Fruit fly (Drosophila melanogaster) whole organism, embryonic: ENCODE data around the gene CG32847.

Experiments
- Bgb ChIP-seq: fragments of 200-800 bp; sonication (Bioruptor generic); IDR thresholded peaks from 2 replicates; pipeline ENCODE4 v1.3.6; 2022; ENCODE audit warnings: missing biosample characterization, missing genetic modification characterization; ENCODE audit not compliant: partially characterized antibody
- CG10147 ChIP-seq: fragments of 200-800 bp; sonication (Bioruptor generic); optimal IDR thresholded peaks from 2 replicates; lab custom pipeline; 2019; ENCODE audit warnings: missing biosample characterization, mild to moderate bottlenecking, missing genetic modification characterization, moderate library complexity
- CG1024 ChIP-seq: fragments of 200-800 bp; sonication (Bioruptor generic); IDR thresholded peaks from 2 replicates; pipeline ENCODE4 v1.3.6; 2022; ENCODE audit warnings: missing biosample characterization, missing genetic modification characterization
- CG11247 ChIP-seq: fragments of 200-800 bp; sonication (Bioruptor generic); IDR thresholded peaks from 2 replicates; pipeline ENCODE4 v1.3.6; 2022; ENCODE audit warnings: missing biosample characterization, missing genetic modification characterization
- CG12104 ChIP-seq: fragments of 200-800 bp; sonication (Bioruptor generic); optimal IDR thresholded peaks from 3 replicates; lab custom pipeline; 2016; ENCODE audit warnings: missing biosample characterization, missing genetic modification characterization
- CG13296 ChIP-seq: fragments of 200-800 bp; sonication (Bioruptor generic); optimal IDR thresholded peaks from 3 replicates; lab custom pipeline; 2018; ENCODE audit warnings: missing biosample characterization, mild to moderate bottlenecking, missing genetic modification characterization
- CG15514 ChIP-seq: fragments of 200-800 bp; sonication (Bioruptor generic); optimal IDR thresholded peaks from 3 replicates; lab custom pipeline; 2017; ENCODE audit warnings: missing biosample characterization, missing genetic modification characterization, mild to moderate bottlenecking, moderate library complexity, missing genetic modification reagents
- CG1647 ChIP-seq: fragments of 200-800 bp; sonication (Bioruptor generic); optimal IDR thresholded peaks from 3 replicates; lab custom pipeline; 2016; ENCODE audit warnings: missing biosample characterization, missing genetic modification characterization
- CG17359 ChIP-seq: fragments of 200-800 bp; sonication (Bioruptor generic); optimal IDR thresholded peaks from 3 replicates; lab custom pipeline; 2018; ENCODE audit warnings: missing biosample characterization, mild to moderate bottlenecking, missing genetic modification characterization, moderate library complexity
- CG2129 ChIP-seq: fragments of 200-800 bp; sonication (Bioruptor generic); IDR thresholded peaks from 2 replicates; pipeline ENCODE4 v1.3.6; 2022; ENCODE audit warnings: missing biosample characterization, missing genetic modification characterization; ENCODE audit not compliant: partially characterized antibody
- CG2199 ChIP-seq: fragments of 200-800 bp; sonication (Bioruptor generic); IDR thresholded peaks from 3 replicates; pipeline ENCODE4 v1.3.6; 2022; ENCODE audit warnings: missing biosample characterization, missing genetic modification characterization
- CG31441 ChIP-seq: fragments of 200-800 bp; sonication (Bioruptor generic); IDR thresholded peaks from 2 replicates; pipeline ENCODE4 v1.3.6; 2022; ENCODE audit warnings: missing biosample characterization, missing genetic modification characterization
- CG43689 ChIP-seq: fragments of 200-800 bp; sonication (Bioruptor generic); IDR thresholded peaks from 2 replicates; pipeline ENCODE4 v1.3.6; 2022; ENCODE audit warnings: missing biosample characterization, missing genetic modification characterization
- CG4424 ChIP-seq: fragments of 200-800 bp; sonication (Bioruptor generic); optimal IDR thresholded peaks from 3 replicates; lab custom pipeline; 2016; ENCODE audit warnings: missing biosample characterization, missing genetic modification characterization
- CG4617 ChIP-seq: fragments of 200-800 bp; sonication (Bioruptor generic); optimal IDR thresholded peaks from 3 replicates; lab custom pipeline; 2016; ENCODE audit warnings: missing biosample characterization, missing genetic modification characterization, borderline replicate concordance
- CG6175 ChIP-seq: fragments of 200-800 bp; sonication (Bioruptor generic); IDR thresholded peaks from 3 replicates; pipeline ENCODE4 v1.3.6; 2022; ENCODE audit warnings: missing biosample characterization, missing genetic modification characterization
- CG6791 ChIP-seq: fragments of 200-800 bp; sonication (Bioruptor generic); IDR thresholded peaks from 3 replicates; pipeline ENCODE4 v1.3.6; 2022; ENCODE audit warnings: missing biosample characterization, missing genetic modification characterization; ENCODE audit not compliant: partially characterized antibody
- CG7357 ChIP-seq: fragments of 200-800 bp; sonication (Bioruptor generic); IDR thresholded peaks from 3 replicates; pipeline ENCODE4 v1.3.6; 2022; ENCODE audit warnings: missing biosample characterization, missing genetic modification characterization
- CG7372 ChIP-seq: fragments of 200-800 bp; sonication (Bioruptor generic); IDR thresholded peaks from 2 replicates; pipeline ENCODE4 v1.3.6; 2022; ENCODE audit warnings: missing biosample characterization, missing genetic modification characterization
- CG7556 ChIP-seq: fragments of 200-800 bp; sonication (Bioruptor generic); optimal IDR thresholded peaks from 2 replicates; lab custom pipeline; 2017; ENCODE audit warnings: missing biosample characterization, mild to moderate bottlenecking, missing genetic modification characterization
- CG8359 ChIP-seq: fragments of 200-800 bp; sonication (Bioruptor generic); optimal IDR thresholded peaks from 2 replicates; lab custom pipeline; 2017; ENCODE audit warnings: missing biosample characterization, mild to moderate bottlenecking, missing genetic modification characterization, borderline replicate concordance
- CTCF ChIP-seq: fragments of 200-800 bp; sonication (Bioruptor generic); optimal IDR thresholded peaks from 2 replicates; lab custom pipeline; 2017; ENCODE audit warnings: missing biosample characterization, mild to moderate bottlenecking, missing genetic modification characterization, moderate library complexity
- Fer2 ChIP-seq: fragments of 200-800 bp; sonication (Bioruptor generic); optimal IDR thresholded peaks from 2 replicates; lab custom pipeline; 2018; ENCODE audit warnings: missing biosample characterization, mild to moderate bottlenecking, missing genetic modification characterization, moderate library complexity
- Gug ChIP-seq: fragments of 200-800 bp; sonication (Bioruptor generic); IDR thresholded peaks from 4 replicates; pipeline ENCODE4 v1.3.6; 2022; ENCODE audit warnings: missing biosample characterization, missing genetic modification characterization
- HmgD ChIP-seq: fragments of 200-800 bp; sonication (Bioruptor generic); optimal IDR thresholded peaks from 3 replicates; lab custom pipeline; 2016; ENCODE audit warnings: missing biosample characterization, missing genetic modification characterization
- Hsf ChIP-seq: fragments of 200-800 bp; sonication (Bioruptor generic); optimal IDR thresholded peaks from 3 replicates; lab custom pipeline; 2016; ENCODE audit warnings: missing biosample characterization, missing genetic modification characterization
- Kr ChIP-seq: fragments of 200-800 bp; sonication (Bioruptor generic); optimal IDR thresholded peaks from 2 replicates; lab custom pipeline; 2017; ENCODE audit warnings: missing biosample characterization, mild to moderate bottlenecking, missing genetic modification characterization
- Neu2 ChIP-seq: fragments of 200-800 bp; sonication (Bioruptor generic); optimal IDR thresholded peaks from 3 replicates; lab custom pipeline; 2016; ENCODE audit warnings: missing biosample characterization, missing genetic modification characterization, borderline replicate concordance
- Oli ChIP-seq: fragments of 200-800 bp; sonication (Bioruptor generic); optimal IDR thresholded peaks from 2 replicates; lab custom pipeline; 2018; ENCODE audit warnings: missing biosample characterization, mild to moderate bottlenecking, missing genetic modification characterization, moderate library complexity
- amos ChIP-seq: fragments of 200-800 bp; sonication (Bioruptor generic); IDR thresholded peaks from 2 replicates; pipeline ENCODE4 v1.3.6; 2022; ENCODE audit warnings: missing biosample characterization, missing genetic modification characterization; ENCODE audit not compliant: partially characterized antibody
- ash1 ChIP-seq: fragments of 200-800 bp; sonication (Bioruptor generic); optimal IDR thresholded peaks from 2 replicates; lab custom pipeline; 2018; ENCODE audit warnings: missing biosample characterization, mild to moderate bottlenecking, missing genetic modification characterization
- croc ChIP-seq: fragments of 200-800 bp; sonication (Bioruptor generic); conservative IDR thresholded peaks from 3 replicates; pipeline ENCODE4 v1.3.6; 2022; ENCODE audit warnings: missing biosample characterization, missing genetic modification characterization
- da ChIP-seq: fragments of 200-800 bp; sonication (Bioruptor generic); optimal IDR thresholded peaks from 2 replicates; lab custom pipeline; 2016; ENCODE audit warnings: missing biosample characterization, missing genetic modification characterization
- ems ChIP-seq: fragments of 200-800 bp; sonication (Bioruptor generic); optimal IDR thresholded peaks from 3 replicates; lab custom pipeline; 2016; ENCODE audit warnings: missing biosample characterization, missing genetic modification characterization
- fu2 ChIP-seq: fragments of 200-800 bp; sonication (Bioruptor generic); optimal IDR thresholded peaks from 2 replicates; lab custom pipeline; 2016; ENCODE audit warnings: missing biosample characterization, missing genetic modification characterization
- h ChIP-seq: fragments of >200 bp; optimal IDR thresholded peaks from 2 replicates; lab custom pipeline; 2017
- hb ChIP-seq: fragments of 200-800 bp; sonication (Bioruptor generic); IDR thresholded peaks from 3 replicates; pipeline ENCODE4 v1.3.6; 2022; ENCODE audit warnings: missing biosample characterization, missing genetic modification characterization; ENCODE audit not compliant: partially characterized antibody
- inv ChIP-seq: fragments of 200-800 bp; sonication (Bioruptor generic); IDR thresholded peaks from 2 replicates; pipeline ENCODE4 v1.3.6; 2022; ENCODE audit warnings: missing biosample characterization, missing genetic modification characterization; ENCODE audit not compliant: partially characterized antibody
- lab ChIP-seq: fragments of 200-800 bp; sonication (Bioruptor generic); optimal IDR thresholded peaks from 3 replicates; lab custom pipeline; 2017; ENCODE audit warnings: missing biosample characterization, missing genetic modification characterization, mild to moderate bottlenecking, moderate library complexity, missing genetic modification reagents
- lilli ChIP-seq: fragments of 200-800 bp; sonication (Bioruptor generic); optimal IDR thresholded peaks from 3 replicates; lab custom pipeline; 2016; ENCODE audit warnings: missing biosample characterization, missing genetic modification characterization
- mirr ChIP-seq: fragments of 200-800 bp; sonication (Bioruptor generic); optimal IDR thresholded peaks from 3 replicates; lab custom pipeline; 2018; ENCODE audit warnings: missing biosample characterization, mild to moderate bottlenecking, missing genetic modification characterization
- oc ChIP-seq: fragments of 200-800 bp; sonication (Bioruptor generic); optimal IDR thresholded peaks from 2 replicates; lab custom pipeline; 2018; ENCODE audit warnings: missing biosample characterization, mild to moderate bottlenecking, missing genetic modification characterization, moderate library complexity
- onecut ChIP-seq: fragments of 200-800 bp; sonication (Bioruptor generic); IDR thresholded peaks from 2 replicates; pipeline ENCODE4 v1.3.6; 2022; ENCODE audit warnings: missing biosample characterization, missing genetic modification characterization
- sisA ChIP-seq: fragments of 200-800 bp; sonication (Bioruptor generic); IDR thresholded peaks from 2 replicates; pipeline ENCODE4 v1.3.6; 2022; ENCODE audit warnings: missing biosample characterization, missing genetic modification characterization
- sob ChIP-seq: fragments of 200-800 bp; sonication (Bioruptor generic); IDR thresholded peaks from 2 replicates; pipeline ENCODE4 v1.3.6; 2022; ENCODE audit warnings: missing biosample characterization, missing genetic modification characterization
- sug ChIP-seq: fragments of 200-800 bp; optimal IDR thresholded peaks from 2 replicates; lab custom pipeline; 2019; ENCODE audit warnings: missing biosample characterization, mild to moderate bottlenecking, missing genetic modification characterization, moderate library complexity
- ttk ChIP-seq: fragments of 200-800 bp; sonication (Bioruptor generic); IDR thresholded peaks from 2 replicates; pipeline ENCODE4 v2.1.2; 2022; ENCODE audit warnings: missing biosample characterization, missing genetic modification characterization
- vnd ChIP-seq: fragments of 200-800 bp; sonication (Bioruptor generic); IDR thresholded peaks from 3 replicates; pipeline ENCODE4 v1.3.6; 2022; ENCODE audit warnings: missing biosample characterization, missing genetic modification characterization; ENCODE audit not compliant: partially characterized antibody
- wdn ChIP-seq: fragments of 200-800 bp; sonication (Bioruptor generic); IDR thresholded peaks from 2 replicates; pipeline ENCODE4 v1.3.6; 2022; ENCODE audit warnings: missing biosample characterization, missing genetic modification characterization
- zf30C ChIP-seq: fragments of 200-800 bp; sonication (Bioruptor generic); optimal IDR thresholded peaks from 3 replicates; lab custom pipeline; 2018; ENCODE audit warnings: missing biosample characterization, mild to moderate bottlenecking, missing genetic modification characterization

Gene CG32847

dm6 chr3L:15150028-15150427, 28.7 kb downstream of the CG32847 start (continued):
- TF ChIP-seq sug (tag; lab: Kevin White, UChicago) (no peak), CTCF (GFP tag; lab: Kevin White, UChicago) (no peak), oc (tag; lab: Kevin White, UChicago) (no peak), Kr (GFP tag; lab: Kevin White, UChicago) (no peak), CG43689 (GFP tag; lab: Robert Waterston, UW) (no peak), CG12104 (GFP tag; lab: Kevin White, UChicago) (no peak), CG2129 (GFP tag; lab: Robert Waterston, UW) (no peak), ttk (GFP tag; lab: Robert Waterston, UW) (no peak), HmgD (GFP tag; lab: Kevin White, UChicago) (no peak), croc (GFP tag; lab: Robert Waterston, UW) (no peak), ems (GFP tag; lab: Kevin White, UChicago) (no peak), amos (GFP tag; lab: Robert Waterston, UW) (no peak), mirr (GFP tag; lab: Kevin White, UChicago) (no peak), CG7372 (GFP tag; lab: Robert Waterston, UW) (peak; percentile 61), Hsf (no peak), wdn (GFP tag; lab: Robert Waterston, UW) (no peak), Neu2 (GFP tag; lab: Kevin White, UChicago) (no peak), onecut (GFP tag; lab: Robert Waterston, UW) (no peak), ash1 (no peak), CG17359 (tag; lab: Kevin White, UChicago) (no peak), CG15514 (GFP tag; lab: Kevin White, UChicago) (peak; percentile 35), CG7556 (GFP tag; lab: Kevin White, UChicago) (no peak), CG1647 (GFP tag; lab: Kevin White, UChicago) (no peak), CG6791 (GFP tag; lab: Robert Waterston, UW) (no peak), Bgb (GFP tag; lab: Robert Waterston, UW) (no peak), CG13296 (no peak), fu2 (GFP tag; lab: Kevin White, UChicago) (no peak), lilli (GFP tag; lab: Kevin White, UChicago) (no peak), CG4424 (GFP tag; lab: Kevin White, UChicago) (no peak), CG10147 (GFP tag; lab: Kevin White, UChicago) (no peak), Oli (tag; lab: Kevin White, UChicago) (no peak)

- TF ChIP-seq CG6175 (GFP tag; lab: Robert Waterston, UW): no peak
- no peak for TF ChIP-seq CG11247 (GFP tag; lab: Robert Waterston, UW)
- no peak for TF ChIP-seq hb (GFP tag; lab: Robert Waterston, UW)
- no peak for TF ChIP-seq h (lab: Kevin White, UChicago)
- TF ChIP-seq Gug: no peak; the same call in 3 of the 4 replicates
- no peak for TF ChIP-seq CG2129 (GFP tag; lab: Robert Waterston, UW)
- TF ChIP-seq CG2199: no peak
- no peak for TF ChIP-seq CG8359 (GFP tag; lab: Kevin White, UChicago)
- no peak for TF ChIP-seq inv (GFP tag; lab: Robert Waterston, UW)
- TF ChIP-seq sisA (GFP tag; lab: Robert Waterston, UW): peak; percentile 66
- TF ChIP-seq da (GFP tag; lab: Kevin White, UChicago): no peak
- no peak for TF ChIP-seq vnd
- peak; percentile 64; the same call in 2 of the 3 replicates for TF ChIP-seq CG7357 (GFP tag; lab: Robert Waterston, UW)
- TF ChIP-seq zf30C (GFP tag; lab: Kevin White, UChicago): no peak
- TF ChIP-seq CG1024: peak; percentile 50; the same call in 1 of the 2 replicates
- TF ChIP-seq lab (GFP tag; lab: Kevin White, UChicago): no peak
- TF ChIP-seq sob (GFP tag; lab: Robert Waterston, UW): peak; percentile 53; the same call in 1 of the 2 replicates
- TF ChIP-seq CG31441: peak; percentile 59; the same call in 1 of the 2 replicates
- peak; percentile 43 for TF ChIP-seq Fer2 (tag; lab: Kevin White, UChicago)
- TF ChIP-seq CG4617: no peak
Measured at dm6 chr3L:15158330-15159114, 37.1 kb downstream of the CG32847 start, which contains the start of the genes Msh6 and Prp31. Gene Msh6 (minus strand): TSS chr3L:15158562. Gene Prp31 (plus strand): TSS chr3L:15159100.
